Fruit fly (Drosophila melanogaster): ENCODE results near the gene COX5A.

Gene COX5A

dm6 chr3R:11786695-11787226 is 32.4 kb upstream of the COX5A start, which contains the start of the genes prd1 and HisCl1 (continued):
- TF ChIP-seq Nf-YC (tag; optimal IDR thresholded peaks at IDR 0.05), result no peak
- peak; percentile 38; the same call in 1 of the 2 replicates for TF ChIP-seq esg (GFP tag; conservative IDR thresholded peaks at IDR 0.05)
- peak; percentile 85 for TF ChIP-seq Myb (GFP tag; optimal IDR thresholded peaks at IDR 0.05)
- TF ChIP-seq fd96Cb (tag; optimal IDR thresholded peaks at IDR 0.05), result peak; percentile 70
- peak; percentile 53 for TF ChIP-seq CG10274 (GFP tag; optimal IDR thresholded peaks at IDR 0.05)
- TF ChIP-seq Dfd (GFP tag; optimal IDR thresholded peaks at IDR 0.05), result no peak
- TF ChIP-seq dati (GFP tag; IDR thresholded peaks at IDR 0.05), result no peak
- TF ChIP-seq kni (GFP tag; optimal IDR thresholded peaks at IDR 0.05), result peak; percentile 49
- no peak; the same call in 1 of the 2 replicates for TF ChIP-seq danr (GFP tag; IDR thresholded peaks at IDR 0.05)
- no peak for TF ChIP-seq CG10565 (GFP tag; optimal IDR thresholded peaks at IDR 0.05)
- peak; percentile 32 for TF ChIP-seq slou (GFP tag; optimal IDR thresholded peaks at IDR 0.05)
- peak; percentile 51; the same call in 2 of the 3 replicates for TF ChIP-seq CG11695 (GFP tag; IDR thresholded peaks at IDR 0.05)
- peak; percentile 76 for TF ChIP-seq CG13296 (GFP tag; optimal IDR thresholded peaks at IDR 0.05)
- TF ChIP-seq wor (GFP tag; IDR thresholded peaks at IDR 0.05), result no peak
- TF ChIP-seq CG13424 (tag; optimal IDR thresholded peaks at IDR 0.05), result peak; percentile 71
- TF ChIP-seq pzg (GFP tag; optimal IDR thresholded peaks at IDR 0.05), result peak; percentile 69
- TF ChIP-seq CG17568 (GFP tag; optimal IDR thresholded peaks at IDR 0.05), result no peak
- 0 out of 2 replicates have a peak, but pooled peaks have one; percentile 38 for TF ChIP-seq sna (GFP tag; IDR thresholded peaks at IDR 0.05; ENCODE audit: partially characterized antibody)
- peak; percentile 45 for TF ChIP-seq p53 (GFP tag; optimal IDR thresholded peaks at IDR 0.05)
- TF ChIP-seq CG17328 (GFP tag; IDR thresholded peaks at IDR 0.05), result no peak
- TF ChIP-seq CG12769 (tag; optimal IDR thresholded peaks at IDR 0.05), result no peak
- peak; percentile 79 for TF ChIP-seq CG30403 (GFP tag; optimal IDR thresholded peaks at IDR 0.05)
- no peak for TF ChIP-seq CG3838 (GFP tag; optimal IDR thresholded peaks at IDR 0.05)
- TF ChIP-seq Fer3 (tag; optimal IDR thresholded peaks at IDR 0.05), result peak; percentile 78
- TF ChIP-seq CG10209 (GFP tag; optimal IDR thresholded peaks at IDR 0.05), result peak; percentile 72
- peak; percentile 26 for TF ChIP-seq hkb (optimal IDR thresholded peaks at IDR 0.05)
- TF ChIP-seq hkb (GFP tag; IDR thresholded peaks at IDR 0.05), result no peak
- no peak for TF ChIP-seq toy (GFP tag; IDR thresholded peaks at IDR 0.05)
- peak; percentile 69 for TF ChIP-seq Dek (tag; optimal IDR thresholded peaks at IDR 0.05)
- TF ChIP-seq Hsf (GFP tag; optimal IDR thresholded peaks at IDR 0.05), result peak; percentile 81
- TF ChIP-seq nau (GFP tag; optimal IDR thresholded peaks at IDR 0.05), result no peak
- TF ChIP-seq pan (optimal IDR thresholded peaks at IDR 0.05), result no peak
- peak in 1 of 2 experiments; percentile 53 for TF ChIP-seq pan (GFP tag; optimal IDR thresholded peaks at IDR 0.05 in 1 of 2, IDR thresholded peaks at IDR 0.05 in 1 of 2)
- TF ChIP-seq bigmax (GFP tag; optimal IDR thresholded peaks at IDR 0.05), result no peak
- no peak for TF ChIP-seq crc (GFP tag; optimal IDR thresholded peaks at IDR 0.05)
- TF ChIP-seq emc (GFP tag; optimal IDR thresholded peaks at IDR 0.05), result no peak
- TF ChIP-seq CG5180 (GFP tag; optimal IDR thresholded peaks at IDR 0.05), result peak; percentile 11
- peak; percentile 46 for TF ChIP-seq zen (tag; optimal IDR thresholded peaks at IDR 0.05)
- peak; percentile 39 for TF ChIP-seq ATbp (GFP tag; optimal IDR thresholded peaks at IDR 0.05)
- TF ChIP-seq ab (GFP tag; optimal IDR thresholded peaks at IDR 0.05), result no peak
- TF ChIP-seq chn (GFP tag; optimal IDR thresholded peaks at IDR 0.05), result peak; percentile 24
- TF ChIP-seq fru (optimal IDR thresholded peaks at IDR 0.05), result no peak
- TF ChIP-seq ci (GFP tag; IDR thresholded peaks at IDR 0.05), result peak; percentile 46; the same call in 1 of the 3 replicates
- peak; percentile 46 to 64 for TF ChIP-seq chif (GFP tag; optimal IDR thresholded peaks at IDR 0.05)
- no peak for TF ChIP-seq lbe (GFP tag; optimal IDR thresholded peaks at IDR 0.05)
- no peak for TF ChIP-seq ken (GFP tag; IDR thresholded peaks at IDR 0.05)
- TF ChIP-seq CG11398 (GFP tag; optimal IDR thresholded peaks at IDR 0.05), result no peak
- no peak for TF ChIP-seq C15 (GFP tag; IDR thresholded peaks at IDR 0.05)
- no peak for TF ChIP-seq prd (optimal IDR thresholded peaks at IDR 0.05)
- TF ChIP-seq prd (GFP tag; IDR thresholded peaks at IDR 0.05), result peak; percentile 74
- TF ChIP-seq cato (GFP tag; optimal IDR thresholded peaks at IDR 0.05; ENCODE audit: borderline replicate concordance), result no peak
- TF ChIP-seq Lim3 (GFP tag; IDR thresholded peaks at IDR 0.05), result no peak

Data from whole organism, embryonic.